Fruit fly (Drosophila melanogaster): ENCODE data around the gene CG2256.

- TF ChIP-seq h (optimal IDR thresholded peaks at IDR 0.05): no peak
- no peak for TF ChIP-seq psq (optimal IDR thresholded peaks at IDR 0.05)
- no peak for TF ChIP-seq insv (optimal IDR thresholded peaks at IDR 0.05)
- TF ChIP-seq Myc (optimal IDR thresholded peaks at IDR 0.05): no peak
- no peak for TF ChIP-seq Sin3A (optimal IDR thresholded peaks at IDR 0.05)
These were observed 6.7 kb upstream of the CG2256 start, which contains the start of gene UbcE2H for dm6 chrX:8093722-8094177.

Data from Kc167 (cell line).